Worm (Caenorhabditis elegans): ENCODE results near the gene Y71H2B.4.
A peak's percentile ranks its signal among the peaks of the same experiment; 100 is the strongest.

The Y71H2B.4 gene

ce11 chrIII:2578563-2578962 lies 40.2 kb upstream of the Y71H2B.4 start:
- peak; percentile 85 for TF ChIP-seq dve-1 (tag; optimal IDR thresholded peaks at IDR 0.05; ENCODE audit: insufficient read depth)
- TF ChIP-seq madf-9 (GFP tag; conservative IDR thresholded peaks at IDR 0.05) = no peak
- no peak for TF ChIP-seq lir-3 (tag; optimal IDR thresholded peaks at IDR 0.05)
- peak; percentile 90 for TF ChIP-seq hlh-30 (tag; optimal IDR thresholded peaks at IDR 0.05; ENCODE audit: insufficient read depth)
- peak in 1 of 2 experiments; percentile 82 for TF ChIP-seq lsy-2 (tag; optimal IDR thresholded peaks at IDR 0.05)
- no peak for TF ChIP-seq nhr-76 (tag; optimal IDR thresholded peaks at IDR 0.05)
- peak; percentile 42 for TF ChIP-seq ztf-7 (tag; optimal IDR thresholded peaks at IDR 0.05)
- TF ChIP-seq mxl-3 (GFP tag; optimal IDR thresholded peaks at IDR 0.05) = peak; percentile 49
- TF ChIP-seq mdl-1 (tag; optimal IDR thresholded peaks at IDR 0.05) = peak in 1 of 2 experiments; percentile 63
- TF ChIP-seq ceh-44 (GFP tag; IDR thresholded peaks at IDR 0.05) = no peak
- peak; percentile 31 for TF ChIP-seq dmd-6 (GFP tag; IDR thresholded peaks at IDR 0.05)
- TF ChIP-seq T20F7.1 (GFP tag; optimal IDR thresholded peaks at IDR 0.05) = peak; percentile 30
- no peak for TF ChIP-seq R02D3.7 (tag; optimal IDR thresholded peaks at IDR 0.05)
- no peak for TF ChIP-seq dmd-9 (GFP tag; IDR thresholded peaks at IDR 0.05)
- TF ChIP-seq mep-1 (tag; optimal IDR thresholded peaks at IDR 0.05) = peak; percentile 51
- 0 out of 2 replicates have a peak, but pooled peaks have one; percentile 26 for TF ChIP-seq hmg-1.1 (GFP tag; IDR thresholded peaks at IDR 0.05)
- TF ChIP-seq hlh-11 (tag; optimal IDR thresholded peaks at IDR 0.05) = peak; percentile 66
- TF ChIP-seq pqm-1 (tag; optimal IDR thresholded peaks at IDR 0.05) = no peak
- TF ChIP-seq mes-2 (tag; optimal IDR thresholded peaks at IDR 0.05; ENCODE audit: poor library complexity, severe bottlenecking) = peak; percentile 45
- TF ChIP-seq rbr-2 (tag; optimal IDR thresholded peaks at IDR 0.05) = peak; percentile 18
- TF ChIP-seq zag-1 (tag; optimal IDR thresholded peaks at IDR 0.05) = no peak
- peak in 1 of 2 experiments; percentile 25 for TF ChIP-seq daf-16 (GFP tag; optimal IDR thresholded peaks at IDR 0.05)
- peak; percentile 93 for TF ChIP-seq daf-16 (tag; optimal IDR thresholded peaks at IDR 0.05)
- TF ChIP-seq pha-4 (GFP tag; IDR thresholded peaks at IDR 0.05) = no peak
- peak; percentile 30 for TF ChIP-seq pha-4 (tag; optimal IDR thresholded peaks at IDR 0.05)
- no peak for TF ChIP-seq tra-1 (GFP tag; IDR thresholded peaks at IDR 0.05)
- no peak for TF ChIP-seq madf-5 (GFP tag; IDR thresholded peaks at IDR 0.05)
- no peak for TF ChIP-seq sdz-12 (GFP tag; optimal IDR thresholded peaks at IDR 0.05)
- peak; percentile 53 for TF ChIP-seq nhr-28 (tag; optimal IDR thresholded peaks at IDR 0.05)
- TF ChIP-seq spr-1 (tag; optimal IDR thresholded peaks at IDR 0.05) = no peak
- peak; percentile 63 for TF ChIP-seq nhr-6 (tag; optimal IDR thresholded peaks at IDR 0.05)

ce11 chrIII:2578993-2579392 lies 39.8 kb upstream of the Y71H2B.4 start, which contains the start of gene Y71H2B.8:
Gene Y71H2B.8, plus strand, starts transcription at chrIII:2579293.
- TF ChIP-seq madf-9 (GFP tag; conservative IDR thresholded peaks at IDR 0.05) = no peak
- no peak for TF ChIP-seq nhr-42 (GFP tag; IDR thresholded peaks at IDR 0.05)
- no peak for TF ChIP-seq nhr-6 (tag; optimal IDR thresholded peaks at IDR 0.05)
- TF ChIP-seq cey-2 (tag; optimal IDR thresholded peaks at IDR 0.05; ENCODE audit: borderline replicate concordance, insufficient read depth) = no peak
- TF ChIP-seq tra-1 (GFP tag; IDR thresholded peaks at IDR 0.05) = no peak
- TF ChIP-seq F10B5.3 (tag; optimal IDR thresholded peaks at IDR 0.05) = no peak
- no peak for TF ChIP-seq nhr-10 (tag; optimal IDR thresholded peaks at IDR 0.05)
- TF ChIP-seq ztf-7 (tag; optimal IDR thresholded peaks at IDR 0.05) = no peak
- no peak for TF ChIP-seq lin-29 (GFP tag; IDR thresholded peaks at IDR 0.05)
- no peak for TF ChIP-seq mxl-3 (GFP tag; optimal IDR thresholded peaks at IDR 0.05)
- no peak for TF ChIP-seq ceh-20 (GFP tag; IDR thresholded peaks at IDR 0.05)
- TF ChIP-seq attf-4 (tag; optimal IDR thresholded peaks at IDR 0.05) = no peak
- TF ChIP-seq ceh-62 (tag; optimal IDR thresholded peaks at IDR 0.05) = no peak
- TF ChIP-seq zip-11 (GFP tag; IDR thresholded peaks at IDR 0.05) = no peak
- no peak for TF ChIP-seq nhr-111 (GFP tag; optimal IDR thresholded peaks at IDR 0.05)
- no peak for TF ChIP-seq mep-1 (tag; optimal IDR thresholded peaks at IDR 0.05)

All from whole organism, L4 larva.